Worm (Caenorhabditis elegans) whole organism, L2 larva: ENCODE data around the gene srz-103.

Experiments used
- F13H6.1 ChIP-seq: sonication (generic microtip); optimal IDR thresholded peaks from 2 replicates; lab custom pipeline; 2016; ENCODE audit warnings: missing genetic modification characterization, missing compliant biosample characterization
- R02D3.7 ChIP-seq: fragments of 150-350 bp; optimal IDR thresholded peaks from 2 replicates; lab custom pipeline; 2014; ENCODE audit warnings: missing biosample characterization, missing genetic modification characterization
- ZK546.5 ChIP-seq: sonication (generic microtip); optimal IDR thresholded peaks from 2 replicates; lab custom pipeline; 2017; ENCODE audit warnings: missing biosample characterization, missing genetic modification characterization
- alr-1 ChIP-seq: fragments of 150-350 bp; optimal IDR thresholded peaks from 2 replicates; lab custom pipeline; 2014; ENCODE audit warnings: missing biosample characterization, missing genetic modification characterization
- blmp-1 ChIP-seq: sonication (generic microtip); optimal IDR thresholded peaks from 2 replicates; lab custom pipeline; 2017; ENCODE audit warnings: missing genetic modification characterization, mild to moderate bottlenecking, missing compliant biosample characterization, antibody characterized with exemption, moderate library complexity; ENCODE audit not compliant: insufficient read depth
- ceh-16 ChIP-seq: fragments of 150-350 bp; optimal IDR thresholded peaks from 2 replicates; lab custom pipeline; 2014; ENCODE audit warnings: missing biosample characterization, missing genetic modification characterization
- ceh-82 ChIP-seq: fragments of 150-350 bp; optimal IDR thresholded peaks from 2 replicates; lab custom pipeline; 2014; ENCODE audit warnings: missing biosample characterization, missing genetic modification characterization
- crh-2 ChIP-seq: sonication (generic microtip); optimal IDR thresholded peaks from 2 replicates; lab custom pipeline; 2017; ENCODE audit warnings: missing biosample characterization, missing genetic modification characterization
- dmd-4 ChIP-seq: sonication (generic microtip); optimal IDR thresholded peaks from 2 replicates; lab custom pipeline; 2017; ENCODE audit warnings: missing biosample characterization, missing genetic modification characterization
- egl-27 ChIP-seq: sonication (generic microtip); optimal IDR thresholded peaks from 3 replicates; lab custom pipeline; 2017; ENCODE audit warnings: missing biosample characterization, missing genetic modification reagents, missing genetic modification characterization
- elt-1 ChIP-seq: fragments of 150-350 bp; optimal IDR thresholded peaks from 2 replicates; lab custom pipeline; 2014; ENCODE audit warnings: missing biosample characterization, missing genetic modification characterization
- elt-3 ChIP-seq: sonication (generic microtip); optimal IDR thresholded peaks from 2 replicates; lab custom pipeline; 2017; ENCODE audit warnings: missing biosample characterization, missing genetic modification characterization
- fos-1 ChIP-seq: fragments of 150-350 bp; optimal IDR thresholded peaks from 2 replicates; lab custom pipeline; 2014; ENCODE audit warnings: missing biosample characterization, missing genetic modification characterization
- gmeb-1 ChIP-seq: fragments of 150-350 bp; optimal IDR thresholded peaks from 2 replicates; lab custom pipeline; 2014; ENCODE audit warnings: missing biosample characterization, missing genetic modification characterization
- lin-11 ChIP-seq: fragments of 150-350 bp; sonication (generic microtip); optimal IDR thresholded peaks from 2 replicates; lab custom pipeline; 2014; ENCODE audit warnings: missing biosample characterization, missing genetic modification characterization, inconsistent platforms, mixed read lengths
- lin-39 ChIP-seq: fragments of 150-350 bp; optimal IDR thresholded peaks from 2 replicates; lab custom pipeline; 2014; ENCODE audit warnings: missing biosample characterization, missing genetic modification reagents, missing genetic modification characterization
- lsy-2 ChIP-seq, 2 experiments: fragments of 150-350 bp in 1 of 2; sonication (generic microtip) in 1 of 2; optimal IDR thresholded peaks; 2 replicates each; lab custom pipeline; 2014 to 2017; ENCODE audit warnings: missing biosample characterization in 2 of 2, missing genetic modification characterization in 2 of 2
- mab-5 ChIP-seq: fragments of 150-350 bp; optimal IDR thresholded peaks from 2 replicates; lab custom pipeline; 2014; ENCODE audit warnings: missing biosample characterization, missing genetic modification characterization
- mbf-1 ChIP-seq: sonication (generic microtip); optimal IDR thresholded peaks from 2 replicates; lab custom pipeline; 2017; ENCODE audit warnings: missing biosample characterization, missing genetic modification characterization
- nhr-12 ChIP-seq: fragments of 150-350 bp; optimal IDR thresholded peaks from 2 replicates; lab custom pipeline; 2014; ENCODE audit warnings: missing biosample characterization, missing genetic modification characterization
- nhr-129 ChIP-seq: fragments of 150-350 bp; optimal IDR thresholded peaks from 2 replicates; lab custom pipeline; 2014; ENCODE audit warnings: missing biosample characterization, missing genetic modification characterization
- nhr-21 ChIP-seq: fragments of 150-350 bp; optimal IDR thresholded peaks from 2 replicates; lab custom pipeline; 2014; ENCODE audit warnings: missing biosample characterization, missing genetic modification characterization
- nhr-23 ChIP-seq: fragments of 150-350 bp; optimal IDR thresholded peaks from 2 replicates; lab custom pipeline; 2014; ENCODE audit warnings: missing biosample characterization, missing genetic modification reagents, missing genetic modification characterization
- nhr-237 ChIP-seq: fragments of 150-350 bp; optimal IDR thresholded peaks from 2 replicates; lab custom pipeline; 2014; ENCODE audit warnings: missing biosample characterization, missing genetic modification characterization
- nhr-6 ChIP-seq: fragments of 150-350 bp; optimal IDR thresholded peaks from 2 replicates; lab custom pipeline; 2014; ENCODE audit warnings: missing biosample characterization, missing genetic modification characterization
- peb-1 ChIP-seq: fragments of 150-350 bp; optimal IDR thresholded peaks from 2 replicates; lab custom pipeline; 2014; ENCODE audit warnings: missing biosample characterization, missing genetic modification characterization
- sma-3 ChIP-seq: sonication (generic microtip); optimal IDR thresholded peaks from 2 replicates; lab custom pipeline; 2016; ENCODE audit warnings: missing genetic modification reagents, missing genetic modification characterization, missing compliant biosample characterization
- sma-9 ChIP-seq, 2 experiments: fragments of 150-350 bp in 1 of 2; sonication (generic microtip) in 1 of 2; optimal IDR thresholded peaks; 2 replicates each; lab custom pipeline; 2014 to 2016; ENCODE audit warnings: missing genetic modification characterization in 2 of 2, mild to moderate bottlenecking in 1 of 2, missing biosample characterization in 1 of 2, missing compliant biosample characterization in 1 of 2, missing genetic modification reagents in 1 of 2, moderate library complexity in 1 of 2
- snpc-4 ChIP-seq: fragments of 150-350 bp; optimal IDR thresholded peaks from 2 replicates; lab custom pipeline; 2014; ENCODE audit warnings: missing biosample characterization, missing genetic modification characterization
- unc-39 ChIP-seq: fragments of 150-350 bp; optimal IDR thresholded peaks from 2 replicates; lab custom pipeline; 2014; ENCODE audit warnings: missing biosample characterization, missing genetic modification characterization
- unc-55 ChIP-seq: fragments of 150-350 bp; sonication (generic microtip); optimal IDR thresholded peaks from 3 replicates; lab custom pipeline; 2014; ENCODE audit warnings: missing biosample characterization, missing genetic modification reagents, missing genetic modification characterization
- zag-1 ChIP-seq: fragments of 150-350 bp; optimal IDR thresholded peaks from 2 replicates; lab custom pipeline; 2014; ENCODE audit warnings: missing biosample characterization, missing genetic modification characterization
- ztf-1 ChIP-seq: fragments of 200-800 bp; sonication (Bioruptor generic); conservative IDR thresholded peaks from 2 replicates; pipeline ENCODE4 v1.3.6; 2022; ENCODE audit warnings: missing genetic modification characterization, missing compliant biosample characterization
- ztf-11 ChIP-seq: sonication (generic microtip); optimal IDR thresholded peaks from 2 replicates; lab custom pipeline; 2017; ENCODE audit warnings: missing biosample characterization, missing genetic modification characterization
- ztf-4 ChIP-seq: fragments of 150-350 bp; optimal IDR thresholded peaks from 2 replicates; lab custom pipeline; 2014; ENCODE audit warnings: missing biosample characterization, missing genetic modification characterization

srz-103 gene

DNA sequence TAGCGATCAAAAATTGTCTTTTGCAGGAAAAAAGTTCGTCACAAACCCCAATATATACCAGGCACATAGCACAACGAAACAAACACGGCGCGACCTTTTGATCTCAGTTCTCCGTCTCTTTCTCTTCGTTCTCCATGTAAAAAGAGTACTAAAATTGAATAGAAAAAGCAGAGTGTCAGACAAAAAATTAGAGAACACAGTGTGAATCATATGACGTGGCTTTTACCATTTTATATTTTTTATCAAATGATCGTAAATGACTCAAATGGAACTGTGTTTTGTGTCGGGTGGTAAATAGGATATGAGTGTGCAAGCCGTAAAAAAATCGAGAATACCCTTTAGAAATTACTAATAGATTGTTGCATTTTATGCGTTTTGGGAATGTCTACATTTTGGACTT, 46.8 kb upstream of the srz-103 start (continued):
- TF ChIP-seq nhr-21: no peak
- TF ChIP-seq R02D3.7: no peak
- no peak for TF ChIP-seq blmp-1
- no peak for TF ChIP-seq zag-1 (tag; lab: Kevin White, UChicago)
- no peak for TF ChIP-seq elt-3 (tag; lab: Kevin White, UChicago)
- TF ChIP-seq fos-1 (tag; lab: Kevin White, UChicago): peak; percentile 95
- no peak for TF ChIP-seq dmd-4 (tag; lab: Kevin White, UChicago)

DNA sequence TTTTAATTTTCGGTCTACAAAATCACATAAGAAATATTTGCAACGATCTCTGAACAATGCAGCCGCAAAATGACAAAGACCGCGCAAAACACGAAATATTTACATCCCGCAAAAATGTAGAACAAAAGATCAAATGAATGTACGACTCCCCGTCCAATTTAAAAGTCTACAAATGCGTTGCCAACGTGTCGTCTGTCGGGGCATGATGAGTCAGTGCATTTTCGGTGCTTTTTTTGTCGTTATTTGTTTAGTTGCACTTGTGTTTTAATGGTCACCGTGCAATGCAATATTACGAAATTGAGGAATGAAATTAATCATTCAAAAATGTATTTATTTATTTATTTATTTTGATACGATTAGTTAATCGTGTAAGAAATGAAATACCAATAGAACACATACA, 45.4 kb upstream of the srz-103 start:
- TF ChIP-seq nhr-129 (peak; percentile 42), blmp-1 (no peak), zag-1 (tag; lab: Kevin White, UChicago) (no peak), ceh-16 (tag; lab: Kevin White, UChicago) (no peak), sma-9 (GFP tag; optimal IDR thresholded peaks at IDR 0.05; lab: Kevin White, UChicago) (peak; percentile 75), sma-9 (tag; optimal IDR thresholded peaks at IDR 0.05; lab: Kevin White, UChicago) (no peak), fos-1 (tag; lab: Kevin White, UChicago) (peak; percentile 41), nhr-6 (tag; lab: Kevin White, UChicago) (no peak), ztf-4 (tag; lab: Kevin White, UChicago) (no peak), crh-2 (tag; lab: Kevin White, UChicago) (no peak)

DNA sequence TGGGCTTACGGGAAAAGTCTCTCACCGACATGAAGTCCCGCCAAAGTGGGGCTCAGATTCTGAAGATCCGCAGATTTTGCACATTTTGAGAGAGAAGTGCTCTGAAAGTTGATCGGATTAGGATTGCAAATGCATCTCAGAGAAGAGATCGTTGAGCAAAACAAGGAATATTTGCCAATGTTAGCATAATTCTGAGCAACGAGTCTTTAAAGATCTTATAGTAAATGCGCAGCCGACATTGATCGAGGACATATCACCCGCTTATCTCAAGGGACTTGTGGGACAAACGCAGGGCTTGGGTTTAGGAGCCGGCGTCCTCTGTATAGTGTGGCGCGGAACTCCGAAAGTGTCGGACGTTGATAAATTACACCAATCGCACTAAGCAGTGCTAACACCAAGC, 44.6 kb upstream of the srz-103 start, which contains the start of gene nhr-112:
nhr-112 (minus strand) TSS at position 101 of the 400 bp plus-strand sequence.
- TF ChIP-seq sma-9 (GFP tag; optimal IDR thresholded peaks at IDR 0.05; lab: Kevin White, UChicago): no peak
- TF ChIP-seq sma-9 (tag; optimal IDR thresholded peaks at IDR 0.05; lab: Kevin White, UChicago): no peak
- no peak for TF ChIP-seq unc-55 (GFP tag; lab: Kevin White, UChicago)
- TF ChIP-seq F13H6.1 (tag; lab: Kevin White, UChicago): no peak
- TF ChIP-seq, all 48 proteins: peak for 0

DNA sequence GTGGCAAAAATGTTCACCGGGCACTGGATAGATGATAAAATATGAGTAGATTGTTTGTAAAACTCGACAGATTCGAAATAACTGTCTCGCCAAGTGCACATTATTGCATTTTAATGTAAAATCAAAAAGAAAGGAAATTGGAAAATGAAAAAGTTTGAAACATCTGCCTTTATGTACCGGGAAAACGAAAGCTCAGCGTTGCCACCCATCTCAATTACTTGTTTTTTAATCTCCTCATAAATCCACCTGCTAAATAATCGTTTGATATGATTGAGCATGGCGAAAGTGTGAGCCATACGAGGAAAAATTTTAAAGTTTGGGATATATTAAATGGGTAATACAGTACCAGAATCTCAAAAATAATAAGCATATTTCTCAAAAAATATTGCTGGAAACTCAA, 37.4 kb upstream of the srz-103 start, which contains the start of gene srh-137:
srh-137 (minus strand) TSS at position 101 of the 400 bp plus-strand sequence.
- no peak for TF ChIP-seq ZK546.5 (tag; lab: Kevin White, UChicago)
- no peak for TF ChIP-seq lin-11 (tag; lab: Kevin White, UChicago)
- TF ChIP-seq nhr-23 (tag; lab: Kevin White, UChicago): no peak
- no peak for TF ChIP-seq ceh-82
- no peak for TF ChIP-seq crh-2 (tag; lab: Kevin White, UChicago)
- no peak for TF ChIP-seq nhr-237 (tag; lab: Kevin White, UChicago)
- TF ChIP-seq mbf-1 (tag; lab: Kevin White, UChicago): no peak
- TF ChIP-seq nhr-12: no peak
- TF ChIP-seq mab-5 (tag; lab: Kevin White, UChicago): no peak
- no peak for TF ChIP-seq ztf-11 (tag; lab: Kevin White, UChicago)
- no peak for TF ChIP-seq alr-1
- no peak for TF ChIP-seq lsy-2 (tag; optimal IDR thresholded peaks at IDR 0.05; lab: Kevin White, UChicago)
- no peak for TF ChIP-seq peb-1
- TF ChIP-seq lin-39 (tag; lab: Kevin White, UChicago): no peak
- no peak for TF ChIP-seq F13H6.1 (tag; lab: Kevin White, UChicago)
- TF ChIP-seq nhr-6 (tag; lab: Kevin White, UChicago): no peak
- no peak for TF ChIP-seq dmd-4 (tag; lab: Kevin White, UChicago)
- no peak for TF ChIP-seq elt-1
- TF ChIP-seq ztf-1 (GFP tag; lab: Robert Waterston, UW): no peak

DNA sequence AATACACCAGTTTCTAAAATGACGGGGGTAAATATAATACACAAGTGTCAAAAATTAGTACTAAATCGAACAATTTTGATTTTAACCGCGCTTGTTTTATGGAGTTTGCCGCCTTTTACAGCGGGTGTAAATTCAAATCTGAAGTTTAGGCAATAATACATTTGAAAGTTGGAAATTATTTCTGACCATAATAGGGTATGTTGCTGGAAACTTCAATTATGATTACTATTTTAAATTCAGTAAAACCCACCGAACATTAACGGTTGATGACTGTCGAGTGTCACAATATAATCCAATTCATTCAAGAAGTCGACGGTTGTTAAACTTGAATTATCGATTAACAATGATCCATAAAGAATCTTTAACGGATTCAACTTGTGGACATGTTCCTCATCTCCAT, 34.7 kb upstream of the srz-103 start:
- TF ChIP-seq snpc-4 (tag; lab: Kevin White, UChicago) (no peak), ceh-16 (tag; lab: Kevin White, UChicago) (no peak), nhr-237 (tag; lab: Kevin White, UChicago) (no peak), gmeb-1 (tag; lab: Kevin White, UChicago) (no peak), unc-55 (GFP tag; lab: Kevin White, UChicago) (no peak), F13H6.1 (tag; lab: Kevin White, UChicago) (no peak), unc-39 (tag; lab: Kevin White, UChicago) (no peak), mab-5 (tag; lab: Kevin White, UChicago) (no peak), sma-3 (GFP tag; lab: Kevin White, UChicago) (no peak), blmp-1 (no peak), sma-9 (GFP tag; optimal IDR thresholded peaks at IDR 0.05; lab: Kevin White, UChicago) (no peak), sma-9 (tag; optimal IDR thresholded peaks at IDR 0.05; lab: Kevin White, UChicago) (no peak), fos-1 (tag; lab: Kevin White, UChicago) (no peak), ceh-82 (no peak), egl-27 (tag; lab: Kevin White, UChicago) (no peak)
